Worm (Caenorhabditis elegans): ENCODE data around the gene Y116A8C.49.

- TF ChIP-seq unc-62 (GFP tag; optimal IDR thresholded peaks at IDR 0.05): no peak
- TF ChIP-seq elt-1 (tag; optimal IDR thresholded peaks at IDR 0.05; ENCODE audit: borderline replicate concordance, insufficient read depth): no peak
- no peak for TF ChIP-seq ceh-83 (GFP tag; optimal IDR thresholded peaks at IDR 0.05)
- TF ChIP-seq lin-13 (tag; optimal IDR thresholded peaks at IDR 0.05): no peak
- no peak for TF ChIP-seq mab-5 (tag; optimal IDR thresholded peaks at IDR 0.05)
- TF ChIP-seq mep-1 (tag; optimal IDR thresholded peaks at IDR 0.05): no peak
- no peak for TF ChIP-seq nhr-76 (tag; optimal IDR thresholded peaks at IDR 0.05)
- TF ChIP-seq blmp-1 (tag; optimal IDR thresholded peaks at IDR 0.05): no peak
- no peak for TF ChIP-seq nhr-28 (tag; optimal IDR thresholded peaks at IDR 0.05)
Observed at ce11 chrIV:16931077-16931476, at the start of gene Y116A8C.49.

Measured in whole organism, mixed stage, embryonic.